Fruit fly (Drosophila melanogaster) whole organism, wandering third instar larva: Measurements from ENCODE around the gene dgt2.
A peak's percentile ranks its signal among the peaks of the same experiment; 100 is the strongest.

ENCODE experiments used
- CG9705 ChIP-seq: fragments of 200-800 bp; sonication (Bioruptor generic); optimal IDR thresholded peaks from 2 replicates; lab custom pipeline; 2018; ENCODE audit warnings: missing biosample characterization, mild to moderate bottlenecking, missing genetic modification characterization
- CrebA ChIP-seq: fragments of 200-800 bp; sonication (Bioruptor generic); optimal IDR thresholded peaks from 2 replicates; lab custom pipeline; 2016; ENCODE audit warnings: missing biosample characterization, mild to moderate bottlenecking, missing genetic modification characterization, borderline replicate concordance
- GATAd ChIP-seq: sonication (Bioruptor generic); optimal IDR thresholded peaks from 2 replicates; lab custom pipeline; 2016; ENCODE audit warnings: missing biosample characterization, missing genetic modification characterization
- HLH106 ChIP-seq: fragments of 200-800 bp; optimal IDR thresholded peaks from 3 replicates; lab custom pipeline; 2019; ENCODE audit warnings: missing biosample characterization, mild to moderate bottlenecking, missing genetic modification characterization, moderate library complexity
- Hnf4 ChIP-seq: fragments of 200-800 bp; sonication (Bioruptor generic); optimal IDR thresholded peaks from 2 replicates; lab custom pipeline; 2016; ENCODE audit warnings: missing biosample characterization, mild to moderate bottlenecking, missing genetic modification characterization
- Hr78 ChIP-seq: fragments of >200 bp; optimal IDR thresholded peaks from 2 replicates; lab custom pipeline; 2017; ENCODE audit warnings: missing biosample characterization, missing genetic modification characterization
- Hr83 ChIP-seq: fragments of 200-300 bp; sonication (Bioruptor generic); optimal IDR thresholded peaks from 2 replicates; lab custom pipeline; 2016; ENCODE audit warnings: missing biosample characterization, mild to moderate bottlenecking, missing genetic modification characterization, moderate library complexity; ENCODE audit not compliant: poor library complexity, severe bottlenecking
- Jra ChIP-seq: sonication (Bioruptor generic); optimal IDR thresholded peaks from 2 replicates; lab custom pipeline; 2016; ENCODE audit warnings: missing biosample characterization, missing genetic modification characterization
- Mio ChIP-seq: sonication (Bioruptor generic); optimal IDR thresholded peaks from 2 replicates; lab custom pipeline; 2016; ENCODE audit warnings: missing biosample characterization, missing genetic modification characterization
- Myc ChIP-seq: fragments of >200 bp; optimal IDR thresholded peaks from 2 replicates; lab custom pipeline; 2017
- OdsH ChIP-seq: fragments of 200-800 bp; sonication (Bioruptor generic); optimal IDR thresholded peaks from 2 replicates; lab custom pipeline; 2016; ENCODE audit warnings: missing biosample characterization, mild to moderate bottlenecking, missing genetic modification characterization
- Sp1 ChIP-seq: fragments of 200-800 bp; sonication (Bioruptor generic); optimal IDR thresholded peaks from 3 replicates; lab custom pipeline; 2019; ENCODE audit warnings: missing biosample characterization, mild to moderate bottlenecking, missing genetic modification characterization, moderate library complexity
- Vsx2 ChIP-seq: fragments of 200-300, 225-300 bp; sonication (Bioruptor generic); optimal IDR thresholded peaks from 2 replicates; lab custom pipeline; 2018; ENCODE audit warnings: missing biosample characterization, missing genetic modification characterization; ENCODE audit not compliant: partially characterized antibody
- brk ChIP-seq: fragments of 200-800 bp; sonication (Bioruptor generic); optimal IDR thresholded peaks from 2 replicates; lab custom pipeline; 2016; ENCODE audit warnings: missing biosample characterization, mild to moderate bottlenecking, missing genetic modification characterization
- dmrt93B ChIP-seq: fragments of 200-800 bp; sonication (Bioruptor generic); optimal IDR thresholded peaks from 2 replicates; lab custom pipeline; 2018; ENCODE audit warnings: missing biosample characterization, mild to moderate bottlenecking, missing genetic modification characterization
- dsf ChIP-seq: sonication (Bioruptor generic); optimal IDR thresholded peaks from 2 replicates; lab custom pipeline; 2016; ENCODE audit warnings: missing biosample characterization, missing genetic modification characterization, borderline replicate concordance
- ey ChIP-seq: fragments of 200-800 bp; sonication (Bioruptor generic); optimal IDR thresholded peaks from 2 replicates; lab custom pipeline; 2016; ENCODE audit warnings: missing biosample characterization, missing genetic modification characterization
- foxo ChIP-seq, 2 experiments: fragments of 200-800 bp; sonication (Bioruptor generic); optimal IDR thresholded peaks; 2 replicates in 1 of 2; 3 replicates in 1 of 2; lab custom pipeline; 2016 to 2017; ENCODE audit warnings: missing biosample characterization in 2 of 2, missing genetic modification characterization in 2 of 2
- fru ChIP-seq: fragments of 200-800 bp; sonication (Bioruptor generic); optimal IDR thresholded peaks from 3 replicates; lab custom pipeline; 2016; ENCODE audit warnings: missing biosample characterization, mild to moderate bottlenecking, missing genetic modification characterization
- h ChIP-seq: fragments of 200-800 bp; sonication (Bioruptor generic); optimal IDR thresholded peaks from 3 replicates; lab custom pipeline; 2016; ENCODE audit warnings: missing biosample characterization, mild to moderate bottlenecking, missing genetic modification characterization
- jim ChIP-seq: fragments of 175-275, 200-325 bp; sonication (Bioruptor generic); optimal IDR thresholded peaks from 2 replicates; lab custom pipeline; 2016; ENCODE audit warnings: missing biosample characterization, mild to moderate bottlenecking, missing genetic modification characterization
- lola ChIP-seq: fragments of >200 bp; optimal IDR thresholded peaks from 2 replicates; lab custom pipeline; 2017; ENCODE audit warnings: missing biosample characterization, missing genetic modification characterization
- pan ChIP-seq: fragments of >200 bp; optimal IDR thresholded peaks from 2 replicates; lab custom pipeline; 2017
- psq ChIP-seq: fragments of 200-800 bp; sonication (Bioruptor generic); optimal IDR thresholded peaks from 3 replicates; lab custom pipeline; 2017; ENCODE audit warnings: missing biosample characterization, mild to moderate bottlenecking, missing genetic modification characterization, moderate library complexity
- rgr ChIP-seq: fragments of 200-800 bp; sonication (Bioruptor generic); optimal IDR thresholded peaks from 3 replicates; lab custom pipeline; 2016; ENCODE audit warnings: missing biosample characterization, mild to moderate bottlenecking, missing genetic modification characterization
- sage ChIP-seq: fragments of 200-800 bp; sonication (Bioruptor generic); optimal IDR thresholded peaks from 2 replicates; lab custom pipeline; 2016; ENCODE audit warnings: missing biosample characterization, mild to moderate bottlenecking, missing genetic modification characterization
- sv ChIP-seq: fragments of 200-800 bp; sonication (Bioruptor generic); optimal IDR thresholded peaks from 3 replicates; lab custom pipeline; 2016; ENCODE audit warnings: missing biosample characterization, missing genetic modification characterization
- tai ChIP-seq: sonication (Bioruptor generic); optimal IDR thresholded peaks from 2 replicates; lab custom pipeline; 2016; ENCODE audit warnings: missing biosample characterization, missing genetic modification characterization
- usp ChIP-seq: fragments of >200 bp; optimal IDR thresholded peaks from 2 replicates; lab custom pipeline; 2017; ENCODE audit warnings: missing biosample characterization, missing genetic modification characterization
- woc ChIP-seq: sonication (Bioruptor generic); optimal IDR thresholded peaks from 2 replicates; lab custom pipeline; 2016; ENCODE audit warnings: missing biosample characterization, mild to moderate bottlenecking, missing genetic modification characterization

The dgt2 gene

DNA sequence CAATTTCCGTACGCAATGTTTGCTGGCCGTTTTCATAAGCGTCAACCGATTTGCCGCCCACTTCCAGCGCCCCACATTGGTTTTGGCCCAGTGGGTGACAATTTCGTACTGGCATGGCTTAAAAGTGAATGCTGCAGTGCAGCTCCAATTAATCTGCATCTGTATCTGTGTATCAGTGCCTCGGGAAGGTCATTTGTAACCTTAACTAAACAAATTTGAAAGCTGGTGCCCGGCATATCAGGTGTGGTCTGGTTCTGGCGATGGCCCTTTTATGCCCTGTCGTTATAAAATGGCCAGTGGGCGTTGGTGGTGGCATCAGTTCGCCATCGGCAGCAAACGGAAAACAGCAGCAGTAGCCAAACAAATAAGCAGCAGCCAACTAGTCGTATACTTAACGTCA lies 45.9 kb upstream of the dgt2 start, which contains the start of gene Crys:
Crys (plus strand) TSS at position 301 of the 400 bp plus-strand sequence.
- no peak for TF ChIP-seq pan (lab: Kevin White, UChicago)
- no peak for TF ChIP-seq Sp1 (GFP tag; lab: Kevin White, UChicago)
- no peak for TF ChIP-seq h (GFP tag; lab: Kevin White, UChicago)
- no peak for TF ChIP-seq CrebA (GFP tag; lab: Kevin White, UChicago)
- no peak for TF ChIP-seq Hnf4
- TF ChIP-seq Hr78: no peak
- no peak for TF ChIP-seq OdsH (GFP tag; lab: Kevin White, UChicago)
- no peak for TF ChIP-seq Vsx2 (GFP tag; lab: Kevin White, UChicago)
- TF ChIP-seq Jra (GFP tag; lab: Kevin White, UChicago): no peak
- TF ChIP-seq sage (GFP tag; lab: Kevin White, UChicago): no peak

DNA sequence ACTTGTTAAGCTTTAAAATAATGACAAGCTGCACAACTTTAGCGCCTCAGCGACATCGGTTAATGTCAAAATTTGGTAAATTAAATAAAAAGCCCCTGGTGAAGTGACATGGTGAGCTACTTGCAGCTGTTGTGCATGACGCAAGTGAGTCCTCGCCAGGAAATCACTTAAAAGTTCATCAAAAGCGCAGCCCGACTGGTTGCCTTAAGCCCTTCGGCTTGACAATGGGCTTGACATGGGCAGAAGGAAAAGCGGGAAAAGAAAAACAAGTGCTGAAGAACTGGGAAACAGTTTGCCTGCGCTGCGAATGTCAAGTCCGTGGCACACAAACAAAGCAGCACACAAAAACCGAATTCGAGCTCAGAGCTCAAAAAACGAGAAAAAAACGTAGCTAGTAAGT lies 42.1 kb upstream of the dgt2 start, which contains the start of gene CG16964:
CG16964 (plus strand) TSS at position 301 of the 400 bp plus-strand sequence.
- TF ChIP-seq woc (GFP tag; lab: Kevin White, UChicago): no peak
- no peak for TF ChIP-seq Vsx2 (GFP tag; lab: Kevin White, UChicago)
- TF ChIP-seq OdsH (GFP tag; lab: Kevin White, UChicago): no peak
- TF ChIP-seq Myc (lab: Kevin White, UChicago): no peak
- no peak for TF ChIP-seq Hnf4
- TF ChIP-seq fru (GFP tag; lab: Kevin White, UChicago): no peak
- TF ChIP-seq Jra (GFP tag; lab: Kevin White, UChicago): no peak
- no peak for TF ChIP-seq usp (GFP tag; lab: Kevin White, UChicago)

DNA sequence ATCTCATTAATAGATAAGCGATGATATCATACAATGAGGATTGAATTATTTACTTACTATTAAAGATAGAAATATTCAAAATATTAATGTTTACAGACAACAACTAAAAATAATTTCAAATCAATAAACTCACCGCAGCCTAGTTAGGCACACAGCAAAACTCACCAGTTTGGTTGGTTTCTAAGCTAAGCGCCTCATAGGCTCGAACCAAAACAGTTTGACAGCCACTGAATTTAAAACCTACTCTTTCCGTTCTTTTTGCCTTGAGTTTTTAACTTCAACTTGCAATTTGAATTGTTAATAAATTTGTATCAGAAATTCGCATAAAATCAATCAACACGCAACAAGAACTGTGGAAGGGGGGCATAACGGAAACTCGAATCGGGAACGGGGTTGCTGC lies 41.3 kb upstream of the dgt2 start:
- TF ChIP-seq Sp1 (GFP tag; lab: Kevin White, UChicago): no peak
- peak; percentile 70 for TF ChIP-seq Myc (lab: Kevin White, UChicago)

DNA sequence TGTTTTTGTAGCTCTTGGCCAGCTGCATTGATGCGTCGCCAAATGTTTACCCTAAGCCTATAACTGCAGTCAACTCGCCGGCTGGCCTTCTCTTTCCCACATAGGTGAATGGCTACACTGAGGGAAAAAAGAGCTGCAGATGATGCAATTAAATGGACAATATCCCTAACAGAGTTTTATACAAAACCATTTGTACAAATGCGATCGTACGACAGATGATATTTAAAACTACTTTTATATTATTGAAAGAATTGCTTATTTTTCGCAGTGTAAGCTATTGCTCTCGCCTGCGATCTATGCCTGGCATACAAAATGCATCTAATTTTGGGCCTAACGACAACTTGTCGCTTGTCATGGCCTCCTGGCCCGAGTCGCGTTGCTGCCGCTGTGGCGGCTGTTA lies 39.8 kb upstream of the dgt2 start:
- TF ChIP-seq dmrt93B (GFP tag; lab: Kevin White, UChicago): peak; percentile 10
- peak in 1 of 2 experiments; percentile 37 for TF ChIP-seq foxo (GFP tag; optimal IDR thresholded peaks at IDR 0.05; lab: Kevin White, UChicago)
- peak; percentile 12 for TF ChIP-seq HLH106
- TF ChIP-seq Jra (GFP tag; lab: Kevin White, UChicago): no peak
- no peak for TF ChIP-seq GATAd (GFP tag; lab: Kevin White, UChicago)
- TF ChIP-seq ey: peak; percentile 29
- TF ChIP-seq rgr (GFP tag; lab: Kevin White, UChicago): peak; percentile 42

DNA sequence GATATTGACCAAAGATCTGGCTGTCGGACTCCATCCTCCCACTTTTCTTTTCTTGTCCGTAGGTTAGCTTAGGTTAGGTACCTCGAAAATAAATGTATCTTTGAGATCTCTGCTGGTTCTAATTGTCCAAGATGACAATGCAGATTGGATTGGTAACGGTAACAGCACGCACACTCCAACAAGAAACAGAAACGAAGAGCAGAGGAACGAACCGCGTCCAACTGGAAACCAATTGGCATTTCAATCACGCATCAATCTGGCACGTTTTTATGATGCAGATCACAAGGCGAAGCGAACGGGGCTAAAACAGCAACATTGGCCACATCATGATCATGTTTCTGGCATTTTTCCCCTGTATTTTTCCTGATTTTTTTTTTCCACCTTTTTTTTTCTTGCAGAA lies 33.9 kb upstream of the dgt2 start:
- TF ChIP-seq h (GFP tag; lab: Kevin White, UChicago) (no peak), tai (no peak)

DNA sequence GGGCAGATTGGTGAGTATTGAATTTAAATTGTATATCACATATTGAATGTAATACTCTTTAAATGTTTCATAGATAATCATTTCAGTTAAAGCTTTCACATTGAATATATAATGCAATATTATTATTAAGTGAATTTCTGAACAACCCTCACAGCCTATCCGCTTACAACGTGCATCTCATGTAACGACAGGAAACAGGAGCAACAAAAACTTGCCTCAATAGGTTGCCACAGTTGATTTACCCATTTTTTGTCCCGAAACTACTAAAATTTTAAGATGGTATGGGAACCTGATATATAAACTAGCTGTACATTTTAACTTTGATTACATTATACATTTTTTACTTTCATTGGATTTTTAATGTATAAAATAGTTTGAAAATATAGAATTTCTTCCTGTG lies 31.0 kb upstream of the dgt2 start:
- no peak for TF ChIP-seq dsf (GFP tag; lab: Kevin White, UChicago)
- TF ChIP-seq brk (GFP tag; lab: Kevin White, UChicago): no peak
- TF ChIP-seq woc (GFP tag; lab: Kevin White, UChicago): no peak
- TF ChIP-seq Hr78: no peak
- no peak for TF ChIP-seq jim (GFP tag; lab: Kevin White, UChicago)
- no peak for TF ChIP-seq dmrt93B (GFP tag; lab: Kevin White, UChicago)
- no peak for TF ChIP-seq sv (GFP tag; lab: Kevin White, UChicago)
- no peak for TF ChIP-seq pan (lab: Kevin White, UChicago)
- no peak for TF ChIP-seq lola (GFP tag; lab: Kevin White, UChicago)
- TF ChIP-seq CrebA (GFP tag; lab: Kevin White, UChicago): no peak
- TF ChIP-seq rgr (GFP tag; lab: Kevin White, UChicago): no peak
- TF ChIP-seq Jra (GFP tag; lab: Kevin White, UChicago): no peak
- no peak for TF ChIP-seq psq (GFP tag; lab: Kevin White, UChicago)
- no peak for TF ChIP-seq HLH106
- TF ChIP-seq Vsx2 (GFP tag; lab: Kevin White, UChicago): no peak
- TF ChIP-seq ey: no peak

DNA sequence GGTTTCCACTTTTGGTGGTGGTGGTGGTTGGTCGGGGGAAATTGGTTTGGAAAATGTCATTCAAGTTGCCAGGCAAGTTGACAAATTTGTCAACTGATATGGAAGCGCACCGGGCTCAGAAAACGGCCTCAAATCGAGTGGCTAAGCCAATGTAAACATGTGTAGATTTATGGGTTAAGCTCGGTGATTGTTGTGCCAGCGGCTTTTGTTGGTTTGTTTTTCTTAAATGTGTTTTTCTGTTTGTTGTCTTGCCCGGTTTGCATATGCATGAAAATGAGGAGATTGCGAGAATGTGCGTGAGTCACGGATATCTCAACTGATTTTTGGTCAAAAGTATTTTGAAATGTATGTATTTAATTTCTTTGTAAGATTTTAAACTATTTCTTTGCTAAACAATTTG lies 28.8 kb upstream of the dgt2 start:
- TF ChIP-seq CG9705 (no peak), dsf (GFP tag; lab: Kevin White, UChicago) (no peak), Hr83 (GFP tag; lab: Kevin White, UChicago) (no peak), lola (GFP tag; lab: Kevin White, UChicago) (no peak), Mio (GFP tag; lab: Kevin White, UChicago) (no peak)
